Fruit fly (Drosophila melanogaster): ENCODE measurements around the gene nebu.
A peak's percentile ranks its signal among the peaks of the same experiment; 100 is the strongest.

The nebu gene

DNA sequence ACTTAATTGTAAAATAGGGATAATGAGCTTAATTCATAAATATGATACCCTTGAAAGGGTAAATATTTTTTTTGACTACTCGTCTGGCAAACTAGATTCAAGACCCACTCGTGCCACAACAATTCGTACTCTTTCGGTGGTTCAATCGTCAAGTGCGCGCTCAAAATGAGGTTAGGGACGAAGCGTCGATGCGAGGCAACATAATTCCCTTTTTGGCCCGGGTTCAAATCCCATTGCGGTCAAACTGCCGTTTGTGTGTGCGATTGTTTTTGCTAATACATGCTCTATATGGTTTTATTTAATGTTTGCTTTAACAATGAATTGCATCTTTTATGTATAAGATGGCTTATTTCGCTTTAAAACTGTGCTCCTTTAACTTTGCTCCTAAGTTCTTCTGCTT lies 27.1 kb downstream of the nebu start:
- no peak for TF ChIP-seq Pif1A (GFP tag; optimal IDR thresholded peaks at IDR 0.05)
- no peak for TF ChIP-seq CG34367 (tag; optimal IDR thresholded peaks at IDR 0.05)
- no peak for TF ChIP-seq CG4496 (GFP tag; IDR thresholded peaks at IDR 0.05)
- TF ChIP-seq Pif1B (GFP tag; optimal IDR thresholded peaks at IDR 0.05), result no peak
- no peak for TF ChIP-seq CG12605 (GFP tag; IDR thresholded peaks at IDR 0.05)
- TF ChIP-seq CG10348 (GFP tag; IDR thresholded peaks at IDR 0.05), result no peak
- TF ChIP-seq CG32121 (GFP tag; IDR thresholded peaks at IDR 0.05), result no peak
- no peak for TF ChIP-seq D1 (tag; optimal IDR thresholded peaks at IDR 0.05)
- no peak for TF ChIP-seq Ets98B (GFP tag; IDR thresholded peaks at IDR 0.05)
- no peak for TF ChIP-seq CG8301 (tag; optimal IDR thresholded peaks at IDR 0.05)
- TF ChIP-seq CG17806 (tag; optimal IDR thresholded peaks at IDR 0.05), result no peak
- no peak for TF ChIP-seq CG14655 (GFP tag; optimal IDR thresholded peaks at IDR 0.05)
- TF ChIP-seq rn (GFP tag; IDR thresholded peaks at IDR 0.05), result no peak
- TF ChIP-seq CG9948 (tag; optimal IDR thresholded peaks at IDR 0.05), result no peak
- no peak for TF ChIP-seq gl (tag; optimal IDR thresholded peaks at IDR 0.05)
- no peak for TF ChIP-seq fd96Ca (GFP tag; IDR thresholded peaks at IDR 0.05)
- TF ChIP-seq CG13204 (GFP tag; optimal IDR thresholded peaks at IDR 0.05), result no peak
- TF ChIP-seq Snoo (tag; optimal IDR thresholded peaks at IDR 0.05), result no peak

DNA sequence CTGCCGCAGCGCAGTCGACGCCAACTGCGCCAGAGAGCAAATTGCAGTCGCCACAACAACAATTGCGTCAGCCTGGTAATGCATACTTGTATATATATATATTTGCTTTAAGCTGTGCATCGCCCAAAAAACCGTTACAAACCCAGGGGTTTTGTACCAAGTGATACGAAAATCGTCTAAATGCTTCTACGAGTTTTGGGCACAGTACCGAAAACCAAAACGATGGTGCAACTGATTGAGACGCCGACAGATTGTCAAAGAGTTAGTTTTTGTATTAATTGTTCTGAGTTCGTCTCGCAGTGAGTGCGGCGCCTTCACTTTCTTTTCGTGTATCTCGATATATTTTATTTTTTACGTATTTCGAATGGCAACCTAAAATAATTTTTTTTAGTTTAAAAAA lies 28.1 kb downstream of the nebu start:
- TF ChIP-seq fd96Ca (GFP tag; IDR thresholded peaks at IDR 0.05) (no peak), CG34367 (tag; optimal IDR thresholded peaks at IDR 0.05) (no peak), rn (GFP tag; IDR thresholded peaks at IDR 0.05) (no peak), CG10348 (GFP tag; IDR thresholded peaks at IDR 0.05) (no peak), CG8159 (tag; optimal IDR thresholded peaks at IDR 0.05) (no peak), CG8301 (tag; optimal IDR thresholded peaks at IDR 0.05) (no peak), Pif1A (GFP tag; optimal IDR thresholded peaks at IDR 0.05) (no peak), CG12605 (GFP tag; IDR thresholded peaks at IDR 0.05) (no peak), CG13204 (GFP tag; optimal IDR thresholded peaks at IDR 0.05) (no peak), CG17806 (tag; optimal IDR thresholded peaks at IDR 0.05) (no peak), EcR (GFP tag; optimal IDR thresholded peaks at IDR 0.05) (no peak), CG4496 (GFP tag; IDR thresholded peaks at IDR 0.05) (no peak), Snoo (tag; optimal IDR thresholded peaks at IDR 0.05) (no peak), D1 (tag; optimal IDR thresholded peaks at IDR 0.05) (no peak), gl (tag; optimal IDR thresholded peaks at IDR 0.05) (no peak), CG15710 (tag; optimal IDR thresholded peaks at IDR 0.05) (no peak), CG32121 (GFP tag; IDR thresholded peaks at IDR 0.05) (no peak), Ets98B (GFP tag; IDR thresholded peaks at IDR 0.05) (no peak), CG9948 (tag; optimal IDR thresholded peaks at IDR 0.05) (no peak), CG14655 (GFP tag; optimal IDR thresholded peaks at IDR 0.05) (no peak)

DNA sequence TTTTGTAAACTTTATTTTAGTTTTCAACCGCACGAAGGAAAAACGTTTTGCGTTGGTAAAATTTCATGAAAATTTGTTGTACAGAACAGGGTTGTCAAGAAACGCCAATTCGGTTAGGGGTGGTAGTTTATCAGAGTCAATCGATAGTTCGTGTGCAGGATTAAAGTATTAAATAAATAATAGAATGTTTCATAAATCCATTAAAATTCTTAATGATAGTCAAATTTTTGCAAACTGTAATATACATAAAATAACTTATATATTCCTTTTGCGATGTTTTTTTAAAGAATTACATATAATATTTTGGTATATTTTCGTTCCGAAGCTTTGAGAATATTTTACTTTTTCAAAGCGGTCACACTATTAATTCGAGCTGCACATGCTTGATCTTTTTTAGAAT lies 29.0 kb downstream of the nebu start, which contains the start of the genes Sf3a2 and CG42588:
Gene Sf3a2, minus strand, starts transcription at position 113 of the 400 bp plus-strand sequence.
Gene CG42588, plus strand, starts transcription at position 348 of the 400 bp plus-strand sequence.
- TF ChIP-seq CG8159 (tag; optimal IDR thresholded peaks at IDR 0.05) (no peak), CG32121 (GFP tag; IDR thresholded peaks at IDR 0.05) (no peak), rn (GFP tag; IDR thresholded peaks at IDR 0.05) (peak; percentile 36; the same call in 1 of the 2 replicates), CG17806 (tag; optimal IDR thresholded peaks at IDR 0.05) (peak; percentile 31), CG34367 (tag; optimal IDR thresholded peaks at IDR 0.05) (no peak)

DNA sequence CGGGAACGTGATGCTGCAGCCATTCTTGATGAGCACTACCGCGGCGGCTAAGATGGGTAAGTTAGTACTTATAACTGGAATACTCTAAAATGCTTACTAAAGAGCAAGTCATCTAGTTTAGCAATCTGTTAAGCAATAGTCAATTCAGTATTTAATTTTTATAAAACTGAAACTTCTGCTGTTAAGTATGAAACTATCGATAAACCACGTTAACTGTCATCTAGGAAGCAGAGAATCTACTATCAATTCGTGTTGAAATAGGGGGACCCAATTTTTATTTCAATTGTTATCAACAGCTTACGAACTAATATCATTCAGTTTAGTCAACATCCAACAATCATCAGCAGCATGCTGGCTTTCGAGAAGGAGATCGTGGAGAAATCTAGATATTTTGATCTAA lies 34.5 kb downstream of the nebu start, which contains the start of gene CG32110:
Gene CG32110, plus strand, starts transcription at position 301 of the 400 bp plus-strand sequence.
- no peak for TF ChIP-seq CG34367 (tag; optimal IDR thresholded peaks at IDR 0.05)
- TF ChIP-seq CG15710 (tag; optimal IDR thresholded peaks at IDR 0.05), result no peak
- no peak for TF ChIP-seq CG4496 (GFP tag; IDR thresholded peaks at IDR 0.05)
- TF ChIP-seq Pif1B (GFP tag; optimal IDR thresholded peaks at IDR 0.05), result no peak
- no peak for TF ChIP-seq CG13204 (GFP tag; optimal IDR thresholded peaks at IDR 0.05)
- no peak for TF ChIP-seq Ets98B (GFP tag; IDR thresholded peaks at IDR 0.05)
- no peak for TF ChIP-seq rn (GFP tag; IDR thresholded peaks at IDR 0.05)
- TF ChIP-seq CG17806 (tag; optimal IDR thresholded peaks at IDR 0.05), result no peak
- TF ChIP-seq EcR (GFP tag; optimal IDR thresholded peaks at IDR 0.05), result no peak
- TF ChIP-seq D1 (tag; optimal IDR thresholded peaks at IDR 0.05), result no peak
- no peak for TF ChIP-seq CG32121 (GFP tag; IDR thresholded peaks at IDR 0.05)
- TF ChIP-seq CG10348 (GFP tag; IDR thresholded peaks at IDR 0.05), result no peak
- TF ChIP-seq CG9948 (tag; optimal IDR thresholded peaks at IDR 0.05), result no peak
- TF ChIP-seq gl (tag; optimal IDR thresholded peaks at IDR 0.05), result no peak
- TF ChIP-seq fd96Ca (GFP tag; IDR thresholded peaks at IDR 0.05), result no peak
- no peak for TF ChIP-seq Pif1A (GFP tag; optimal IDR thresholded peaks at IDR 0.05)
- TF ChIP-seq CG12605 (GFP tag; IDR thresholded peaks at IDR 0.05), result no peak
- no peak for TF ChIP-seq CG14655 (GFP tag; optimal IDR thresholded peaks at IDR 0.05)
- no peak for TF ChIP-seq CG8301 (tag; optimal IDR thresholded peaks at IDR 0.05)
- TF ChIP-seq CG8159 (tag; optimal IDR thresholded peaks at IDR 0.05), result no peak

DNA sequence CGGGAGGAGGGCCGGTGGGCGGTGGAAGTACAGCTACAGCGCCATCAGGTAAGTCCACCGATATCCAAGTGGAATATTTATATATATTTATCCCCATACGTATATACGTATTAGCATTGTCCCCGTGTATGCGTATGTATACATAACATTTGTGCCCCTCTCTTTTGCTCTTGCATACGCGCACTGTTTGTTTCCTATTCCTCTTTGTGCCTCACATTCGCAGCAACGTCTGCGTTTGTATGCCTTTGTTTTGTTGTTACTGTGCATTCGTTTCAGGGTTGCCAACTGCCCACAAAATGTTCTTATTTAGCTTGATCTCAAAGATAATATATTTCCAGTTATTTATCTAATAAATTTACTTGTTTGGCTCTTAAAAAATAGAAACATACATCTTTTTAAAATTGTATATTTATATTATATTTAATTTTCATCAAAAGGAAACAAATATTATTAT lies 36.6 kb downstream of the nebu start:
- TF ChIP-seq Pif1A (GFP tag; optimal IDR thresholded peaks at IDR 0.05) (no peak), CG13204 (GFP tag; optimal IDR thresholded peaks at IDR 0.05) (no peak), CG8159 (tag; optimal IDR thresholded peaks at IDR 0.05) (peak; percentile 62), Snoo (tag; optimal IDR thresholded peaks at IDR 0.05) (peak; percentile 54), CG17806 (tag; optimal IDR thresholded peaks at IDR 0.05) (peak; percentile 49), Ets98B (GFP tag; IDR thresholded peaks at IDR 0.05) (peak; percentile 76), CG34367 (tag; optimal IDR thresholded peaks at IDR 0.05) (peak; percentile 40), CG32121 (GFP tag; IDR thresholded peaks at IDR 0.05) (peak; percentile 54; the same call in 1 of the 2 replicates), CG15710 (tag; optimal IDR thresholded peaks at IDR 0.05) (peak; percentile 45), CG10348 (GFP tag; IDR thresholded peaks at IDR 0.05) (no peak), rn (GFP tag; IDR thresholded peaks at IDR 0.05) (no peak), CG9948 (tag; optimal IDR thresholded peaks at IDR 0.05) (peak; percentile 39), fd96Ca (GFP tag; IDR thresholded peaks at IDR 0.05) (no peak), CG14655 (GFP tag; optimal IDR thresholded peaks at IDR 0.05) (no peak), CG4496 (GFP tag; IDR thresholded peaks at IDR 0.05) (no peak), CG12605 (GFP tag; IDR thresholded peaks at IDR 0.05) (no peak), Pif1B (GFP tag; optimal IDR thresholded peaks at IDR 0.05) (peak; percentile 56), EcR (GFP tag; optimal IDR thresholded peaks at IDR 0.05) (peak; percentile 7), CG8301 (tag; optimal IDR thresholded peaks at IDR 0.05) (no peak), D1 (tag; optimal IDR thresholded peaks at IDR 0.05) (peak; percentile 42), gl (tag; optimal IDR thresholded peaks at IDR 0.05) (no peak)
